Fruit fly (Drosophila melanogaster) whole organism, embryonic: ENCODE results near the gene CG4210.

Experiments
- Atf6 ChIP-seq: fragments of 200-800 bp; sonication (Bioruptor generic); IDR thresholded peaks from 2 replicates; pipeline ENCODE4 v1.3.6; 2022; ENCODE audit warnings: missing biosample characterization, missing genetic modification characterization
- B-H1 ChIP-seq: fragments of 200-800 bp; sonication (Bioruptor generic); IDR thresholded peaks from 3 replicates; pipeline ENCODE4 v1.3.6; 2022; ENCODE audit warnings: missing biosample characterization, missing genetic modification characterization
- C15 ChIP-seq: fragments of 200-800 bp; sonication (Bioruptor generic); IDR thresholded peaks from 3 replicates; pipeline ENCODE4 v1.3.6; 2022; ENCODE audit warnings: missing biosample characterization, missing genetic modification characterization
- CG11504 ChIP-seq: fragments of 200-800 bp; sonication (Bioruptor generic); optimal IDR thresholded peaks from 3 replicates; lab custom pipeline; 2019; ENCODE audit warnings: missing biosample characterization, mild to moderate bottlenecking, missing genetic modification characterization, moderate library complexity
- CG11723 ChIP-seq: fragments of 200-800 bp; sonication (Bioruptor generic); optimal IDR thresholded peaks from 2 replicates; lab custom pipeline; 2017; ENCODE audit warnings: missing biosample characterization, mild to moderate bottlenecking, missing genetic modification characterization
- CG12744 ChIP-seq: fragments of 200-800 bp; sonication (Bioruptor generic); optimal IDR thresholded peaks from 2 replicates; lab custom pipeline; 2016; ENCODE audit warnings: missing biosample characterization, missing genetic modification characterization
- CG12942 ChIP-seq: fragments of 200-800 bp; sonication (Bioruptor generic); optimal IDR thresholded peaks from 3 replicates; lab custom pipeline; 2016; ENCODE audit warnings: missing biosample characterization, missing genetic modification characterization
- CG13424 ChIP-seq: fragments of 200-800 bp; sonication (Bioruptor generic); optimal IDR thresholded peaks from 2 replicates; lab custom pipeline; 2019; ENCODE audit warnings: missing biosample characterization, mild to moderate bottlenecking, missing genetic modification characterization, moderate library complexity
- CG1603 ChIP-seq: fragments of 200-800 bp; sonication (Bioruptor generic); optimal IDR thresholded peaks from 2 replicates; lab custom pipeline; 2019; ENCODE audit warnings: missing biosample characterization, mild to moderate bottlenecking, missing genetic modification characterization, moderate library complexity
- CG17361 ChIP-seq: fragments of 200-800 bp; sonication (Bioruptor generic); IDR thresholded peaks from 3 replicates; pipeline ENCODE4 v1.3.6; 2022; ENCODE audit warnings: missing biosample characterization, missing genetic modification characterization
- CG2199 ChIP-seq: fragments of 200-800 bp; sonication (Bioruptor generic); IDR thresholded peaks from 3 replicates; pipeline ENCODE4 v1.3.6; 2022; ENCODE audit warnings: missing biosample characterization, missing genetic modification characterization
- CG2202 ChIP-seq: fragments of 200-800 bp; sonication (Bioruptor generic); optimal IDR thresholded peaks from 2 replicates; lab custom pipeline; 2018; ENCODE audit warnings: missing biosample characterization, mild to moderate bottlenecking, missing genetic modification characterization
- CG3847 ChIP-seq: fragments of 200-800 bp; sonication (Bioruptor generic); IDR thresholded peaks from 2 replicates; pipeline ENCODE4 v1.3.6; 2022; ENCODE audit warnings: missing biosample characterization, missing genetic modification characterization
- CG42726 ChIP-seq: fragments of 200-800 bp; sonication (Bioruptor generic); IDR thresholded peaks from 2 replicates; pipeline ENCODE4 v1.3.6; 2022; ENCODE audit warnings: missing biosample characterization, missing genetic modification characterization; ENCODE audit not compliant: partially characterized antibody
- CG8290 ChIP-seq, 3 experiments: fragments of 200-800 bp; sonication (Bioruptor generic); optimal IDR thresholded peaks; 2 replicates each; lab custom pipeline; 2016 to 2019; ENCODE audit warnings: missing biosample characterization in 3 of 3, missing genetic modification characterization in 3 of 3, mild to moderate bottlenecking in 2 of 3, moderate library complexity in 1 of 3
- CG9817 ChIP-seq: fragments of 200-800 bp; sonication (Bioruptor generic); optimal IDR thresholded peaks from 2 replicates; lab custom pipeline; 2018; ENCODE audit warnings: missing biosample characterization, mild to moderate bottlenecking, missing genetic modification characterization, moderate library complexity
- CG9876 ChIP-seq: fragments of 200-800 bp; sonication (Bioruptor generic); optimal IDR thresholded peaks from 2 replicates; lab custom pipeline; 2016; ENCODE audit warnings: missing biosample characterization, missing genetic modification characterization
- CkIIα-i1 ChIP-seq: fragments of 200-800 bp; sonication (Bioruptor generic); IDR thresholded peaks from 2 replicates; pipeline ENCODE4 v1.3.6; 2022; ENCODE audit warnings: missing biosample characterization, missing genetic modification characterization
- Dfd ChIP-seq, 2 experiments: fragments of >200 bp; optimal IDR thresholded peaks; 2 replicates each; lab custom pipeline; 2017; ENCODE audit warnings: missing biosample characterization in 2 of 2, missing genetic modification characterization in 2 of 2
- Dref ChIP-seq: fragments of 200-800 bp; sonication (Bioruptor generic); IDR thresholded peaks from 2 replicates; pipeline ENCODE4 v1.3.6; 2022; ENCODE audit warnings: missing biosample characterization, missing genetic modification characterization
- ERR ChIP-seq: fragments of 200-800 bp; sonication (Bioruptor generic); optimal IDR thresholded peaks from 2 replicates; lab custom pipeline; 2016; ENCODE audit warnings: missing biosample characterization, missing genetic modification characterization
- Ets65A ChIP-seq: fragments of 200-800 bp; sonication (Bioruptor generic); peaks from one replicate; lab custom pipeline; 2016; ENCODE audit warnings: missing biosample characterization, missing genetic modification characterization
- Ets97D ChIP-seq: fragments of 200-800 bp; sonication (Bioruptor generic); optimal IDR thresholded peaks from 3 replicates; lab custom pipeline; 2016; ENCODE audit warnings: missing biosample characterization, missing genetic modification characterization
- HLHmδ ChIP-seq: fragments of 200-800 bp; sonication (Bioruptor generic); optimal IDR thresholded peaks from 2 replicates; lab custom pipeline; 2018; ENCODE audit warnings: missing biosample characterization, mild to moderate bottlenecking, missing genetic modification characterization, moderate library complexity
- Hmx ChIP-seq: fragments of 200-800 bp; sonication (Bioruptor generic); optimal IDR thresholded peaks from 2 replicates; lab custom pipeline; 2016; ENCODE audit warnings: missing biosample characterization, missing genetic modification characterization
- Hr39 ChIP-seq: fragments of >200 bp; optimal IDR thresholded peaks from 2 replicates; lab custom pipeline; 2017
- Mad ChIP-seq: fragments of 200-800 bp; sonication (Bioruptor generic); optimal IDR thresholded peaks from 2 replicates; lab custom pipeline; 2016; ENCODE audit warnings: missing biosample characterization, missing genetic modification characterization
- Med ChIP-seq: fragments of 200-800 bp; sonication (Bioruptor generic); peaks from one replicate; lab custom pipeline; 2016; ENCODE audit warnings: missing biosample characterization, missing genetic modification characterization, mild to moderate bottlenecking, inconsistent platforms, moderate library complexity
- Oaz ChIP-seq: fragments of 200-800 bp; sonication (Bioruptor generic); IDR thresholded peaks from 2 replicates; pipeline ENCODE4 v1.3.6; 2022; ENCODE audit warnings: missing biosample characterization, missing genetic modification characterization
- abd-A ChIP-seq: fragments of 200-800 bp; sonication (Bioruptor generic); optimal IDR thresholded peaks from 3 replicates; lab custom pipeline; 2019; ENCODE audit warnings: missing biosample characterization, mild to moderate bottlenecking, missing genetic modification characterization, moderate library complexity
- br ChIP-seq: fragments of >200 bp; optimal IDR thresholded peaks from 2 replicates; lab custom pipeline; 2017
- cato ChIP-seq: fragments of 200-800 bp; sonication (Bioruptor generic); optimal IDR thresholded peaks from 2 replicates; lab custom pipeline; 2016; ENCODE audit warnings: missing biosample characterization, missing genetic modification characterization, borderline replicate concordance
- corto ChIP-seq: fragments of 200-800 bp; sonication (Bioruptor generic); optimal IDR thresholded peaks from 2 replicates; lab custom pipeline; 2016; ENCODE audit warnings: missing biosample characterization, mild to moderate bottlenecking, missing genetic modification characterization, moderate library complexity
- crc ChIP-seq: fragments of 200-800 bp; sonication (Bioruptor generic); optimal IDR thresholded peaks from 2 replicates; lab custom pipeline; 2016; ENCODE audit warnings: missing biosample characterization, missing genetic modification characterization
- da ChIP-seq: fragments of 200-800 bp; sonication (Bioruptor generic); optimal IDR thresholded peaks from 2 replicates; lab custom pipeline; 2016; ENCODE audit warnings: missing biosample characterization, missing genetic modification characterization
- disco-r ChIP-seq: fragments of 200-800 bp; sonication (Bioruptor generic); optimal IDR thresholded peaks from 2 replicates; lab custom pipeline; 2016; ENCODE audit warnings: missing biosample characterization, missing genetic modification characterization
- fd96Cb ChIP-seq: fragments of 200-800 bp; sonication (Bioruptor generic); optimal IDR thresholded peaks from 2 replicates; lab custom pipeline; 2018; ENCODE audit warnings: missing biosample characterization, mild to moderate bottlenecking, missing genetic modification characterization, moderate library complexity
- gce ChIP-seq: fragments of 200-800 bp; sonication (Bioruptor generic); IDR thresholded peaks from 3 replicates; pipeline ENCODE4 v1.3.6; 2022; ENCODE audit warnings: missing biosample characterization, missing genetic modification characterization
- h ChIP-seq: fragments of >200 bp; optimal IDR thresholded peaks from 2 replicates; lab custom pipeline; 2017
- ham ChIP-seq: fragments of 200-800 bp; sonication (Bioruptor generic); IDR thresholded peaks from 2 replicates; pipeline ENCODE4 v1.3.6; 2022; ENCODE audit warnings: missing biosample characterization, missing genetic modification characterization
- hb ChIP-seq: fragments of 200-800 bp; sonication (Bioruptor generic); IDR thresholded peaks from 3 replicates; pipeline ENCODE4 v1.3.6; 2022; ENCODE audit warnings: missing biosample characterization, missing genetic modification characterization; ENCODE audit not compliant: partially characterized antibody
- ken ChIP-seq: fragments of 200-800 bp; sonication (Bioruptor generic); IDR thresholded peaks from 3 replicates; pipeline ENCODE4 v1.3.6; 2022; ENCODE audit warnings: missing biosample characterization, missing genetic modification characterization
- mam ChIP-seq: fragments of 200-800 bp; sonication (Bioruptor generic); optimal IDR thresholded peaks from 3 replicates; lab custom pipeline; 2016; ENCODE audit warnings: missing biosample characterization, missing genetic modification characterization
- mirr ChIP-seq: fragments of 200-800 bp; sonication (Bioruptor generic); optimal IDR thresholded peaks from 3 replicates; lab custom pipeline; 2018; ENCODE audit warnings: missing biosample characterization, mild to moderate bottlenecking, missing genetic modification characterization
- nerfin-2 ChIP-seq: fragments of 200-800 bp; sonication (Bioruptor generic); IDR thresholded peaks from 2 replicates; pipeline ENCODE4 v1.3.6; 2022; ENCODE audit warnings: missing biosample characterization, missing genetic modification characterization; ENCODE audit not compliant: partially characterized antibody
- p53 ChIP-seq: fragments of 200-800 bp; sonication (Bioruptor generic); optimal IDR thresholded peaks from 2 replicates; lab custom pipeline; 2016; ENCODE audit warnings: missing biosample characterization, missing genetic modification characterization
- run ChIP-seq: fragments of 200-800 bp; sonication (Bioruptor generic); optimal IDR thresholded peaks from 3 replicates; lab custom pipeline; 2018; ENCODE audit warnings: missing biosample characterization, mild to moderate bottlenecking, missing genetic modification characterization
- tin ChIP-seq: fragments of 200-800 bp; sonication (Bioruptor generic); optimal IDR thresholded peaks from 3 replicates; lab custom pipeline; 2016; ENCODE audit warnings: missing biosample characterization, missing genetic modification characterization
- trh ChIP-seq: fragments of 200-800 bp; sonication (Bioruptor generic); optimal IDR thresholded peaks from 2 replicates; lab custom pipeline; 2016; ENCODE audit warnings: missing biosample characterization, missing genetic modification characterization
- tx ChIP-seq: fragments of 200-800 bp; sonication (Bioruptor generic); optimal IDR thresholded peaks from 2 replicates; lab custom pipeline; 2016; ENCODE audit warnings: missing biosample characterization, missing genetic modification characterization
- unpg ChIP-seq: fragments of 200-800 bp; sonication (Bioruptor generic); optimal IDR thresholded peaks from 3 replicates; lab custom pipeline; 2018; ENCODE audit warnings: missing biosample characterization, mild to moderate bottlenecking, missing genetic modification characterization, moderate library complexity

Gene CG4210

DNA sequence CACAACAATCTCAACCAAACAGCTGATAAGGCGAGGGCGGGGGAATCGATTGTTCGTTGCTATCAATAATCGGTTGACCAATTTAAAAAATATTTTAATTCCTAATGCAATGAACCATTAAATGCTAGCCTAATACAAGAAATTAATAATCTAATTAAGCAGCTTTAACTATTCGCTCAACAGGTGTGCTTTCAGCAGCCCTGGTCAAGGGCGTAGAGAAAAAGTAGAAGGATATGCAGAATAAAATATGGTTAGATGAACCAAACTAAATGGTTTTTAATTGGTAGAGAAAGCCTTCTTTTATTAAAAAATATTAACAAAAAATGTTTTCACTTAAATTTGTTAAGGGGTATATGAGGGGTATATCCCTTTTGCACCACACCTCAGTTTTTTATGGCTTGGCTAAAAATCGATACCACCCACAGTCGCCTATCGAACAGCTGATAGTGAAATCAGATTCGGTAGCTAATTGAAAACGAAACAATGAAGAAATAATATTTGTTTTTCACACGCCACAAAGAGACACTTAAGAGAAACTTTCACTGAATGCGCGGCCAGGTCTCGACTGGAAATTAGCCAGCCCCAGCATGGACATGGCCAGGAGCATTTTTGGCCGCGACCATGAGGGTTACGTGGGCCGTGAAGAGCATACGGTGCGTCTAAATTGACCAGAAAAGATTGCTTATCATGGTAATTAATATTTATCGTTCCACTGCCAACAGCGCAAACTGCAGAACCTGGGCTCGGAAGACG lies 5.2 kb downstream of the CG4210 start, which contains the start of the genes SIDL and CG12241 (continued):
- TF ChIP-seq HLHmδ (GFP tag; lab: Kevin White, UChicago) (no peak), ken (GFP tag; lab: Robert Waterston, UW) (peak; percentile 61; the same call in 1 of the 3 replicates), CkIIα-i1 (GFP tag; lab: Robert Waterston, UW) (no peak), CG2199 (GFP tag; lab: Robert Waterston, UW) (peak; percentile 81), tin (GFP tag; lab: Kevin White, UChicago) (peak; percentile 72), B-H1 (peak; percentile 93), CG9817 (tag; lab: Kevin White, UChicago) (peak; percentile 71), Ets97D (GFP tag; lab: Kevin White, UChicago) (peak; percentile 79), corto (GFP tag; lab: Kevin White, UChicago) (no peak), mirr (GFP tag; lab: Kevin White, UChicago) (peak; percentile 9), Med (GFP tag; lab: Kevin White, UChicago) (peak; percentile 97), gce (GFP tag; lab: Robert Waterston, UW) (peak; percentile 82), cato (GFP tag; lab: Kevin White, UChicago) (peak; percentile 17), abd-A (tag; lab: Kevin White, UChicago) (no peak), Ets65A (GFP tag; lab: Kevin White, UChicago) (peak; percentile 98), nerfin-2 (GFP tag; lab: Robert Waterston, UW) (no peak), ham (GFP tag; lab: Robert Waterston, UW) (no peak), C15 (GFP tag; lab: Robert Waterston, UW) (peak; percentile 80; the same call in 2 of the 3 replicates), ERR (GFP tag; lab: Kevin White, UChicago) (peak; percentile 77), Atf6 (GFP tag; lab: Robert Waterston, UW) (peak; percentile 58), CG11723 (GFP tag; lab: Kevin White, UChicago) (no peak), run (tag; lab: Kevin White, UChicago) (no peak), CG9876 (GFP tag; lab: Kevin White, UChicago) (no peak), Hmx (GFP tag; lab: Kevin White, UChicago) (no peak), CG1603 (tag; lab: Kevin White, UChicago) (no peak), Dref (GFP tag; lab: Robert Waterston, UW) (peak; percentile 68), disco-r (GFP tag; lab: Kevin White, UChicago) (no peak), CG12744 (GFP tag; lab: Kevin White, UChicago) (peak; percentile 11), unpg (GFP tag; lab: Kevin White, UChicago) (peak; percentile 66), hb (GFP tag; lab: Robert Waterston, UW) (no peak), CG3847 (GFP tag; lab: Robert Waterston, UW) (peak; percentile 52; the same call in 1 of the 2 replicates), Mad (GFP tag; lab: Kevin White, UChicago) (no peak), mam (GFP tag; lab: Kevin White, UChicago) (peak; percentile 92), CG13424 (tag; lab: Kevin White, UChicago) (peak; percentile 51), Oaz (GFP tag; lab: Robert Waterston, UW) (0 out of 2 replicates have a peak, but pooled peaks have one; percentile 21), CG42726 (GFP tag; lab: Robert Waterston, UW) (no peak), Hr39 (lab: Kevin White, UChicago) (no peak), CG12942 (peak; percentile 40), trh (GFP tag; lab: Kevin White, UChicago) (peak; percentile 66), CG11504 (tag; lab: Kevin White, UChicago) (no peak), Dfd (GFP tag; optimal IDR thresholded peaks at IDR 0.05; lab: Kevin White, UChicago) (no peak), br (lab: Kevin White, UChicago) (no peak), tx (peak; percentile 25), h (no peak), CG2202 (tag; lab: Kevin White, UChicago) (no peak), p53 (GFP tag; lab: Kevin White, UChicago) (no peak), CG17361 (GFP tag; lab: Robert Waterston, UW) (peak; percentile 93), fd96Cb (tag; lab: Kevin White, UChicago) (peak; percentile 79), da (GFP tag; lab: Kevin White, UChicago) (no peak), CG8290 (GFP tag; optimal IDR thresholded peaks at IDR 0.05; lab: Kevin White, UChicago) (no peak), CG8290 (tag; optimal IDR thresholded peaks at IDR 0.05; lab: Kevin White, UChicago) (no peak), crc (GFP tag; lab: Kevin White, UChicago) (peak; percentile 67)
